Worm (Caenorhabditis elegans): ENCODE measurements around the gene mlp-1.

DNA sequence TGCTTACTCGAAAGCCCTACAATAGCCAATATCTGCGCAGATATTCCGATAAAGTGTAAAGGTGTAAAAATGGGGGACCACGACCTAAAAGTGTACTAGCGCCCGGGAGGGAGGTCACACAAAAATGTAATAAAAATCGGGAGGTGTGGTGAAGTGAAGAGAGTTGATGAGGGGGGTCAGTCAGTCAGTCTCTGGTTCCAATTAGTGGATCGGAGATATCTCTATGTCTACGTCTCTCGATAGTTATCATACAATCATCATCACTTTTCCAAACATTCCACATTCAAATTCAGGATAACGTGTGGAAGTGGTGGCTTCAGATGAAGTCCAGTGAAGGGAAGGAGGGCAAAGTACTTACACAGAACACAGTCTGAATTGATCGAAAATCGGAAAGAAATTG, 1.2 kb upstream of the mlp-1 start:
- TF ChIP-seq tab-1 (GFP tag; IDR thresholded peaks at IDR 0.05), result no peak
- TF ChIP-seq flt-1 (GFP tag; IDR thresholded peaks at IDR 0.05), result no peak
